Fruit fly (Drosophila melanogaster) whole organism, embryonic: Measurements from ENCODE around the gene AnxB9.

Source experiments
- CG11093 ChIP-seq: fragments of 200-800 bp; sonication (Bioruptor generic); IDR thresholded peaks from 3 replicates; pipeline ENCODE4 v1.3.6; 2022; ENCODE audit warnings: missing biosample characterization, missing genetic modification characterization
- CG11723 ChIP-seq: fragments of 200-800 bp; sonication (Bioruptor generic); optimal IDR thresholded peaks from 2 replicates; lab custom pipeline; 2017; ENCODE audit warnings: missing biosample characterization, mild to moderate bottlenecking, missing genetic modification characterization
- CG12659 ChIP-seq: fragments of 200-800 bp; sonication (Bioruptor generic); optimal IDR thresholded peaks from 3 replicates; lab custom pipeline; 2017; ENCODE audit warnings: mild to moderate bottlenecking, missing biosample characterization, missing genetic modification reagents, missing genetic modification characterization
- CG12744 ChIP-seq: fragments of 200-800 bp; sonication (Bioruptor generic); optimal IDR thresholded peaks from 2 replicates; lab custom pipeline; 2016; ENCODE audit warnings: missing biosample characterization, missing genetic modification characterization
- CG1603 ChIP-seq: fragments of 200-800 bp; sonication (Bioruptor generic); optimal IDR thresholded peaks from 2 replicates; lab custom pipeline; 2019; ENCODE audit warnings: missing biosample characterization, mild to moderate bottlenecking, missing genetic modification characterization, moderate library complexity
- CG17568 ChIP-seq: fragments of 200-800 bp; sonication (Bioruptor generic); optimal IDR thresholded peaks from 2 replicates; lab custom pipeline; 2018; ENCODE audit warnings: missing biosample characterization, mild to moderate bottlenecking, missing genetic modification characterization, moderate library complexity
- CG30431 ChIP-seq: fragments of 200-800 bp; sonication (Bioruptor generic); optimal IDR thresholded peaks from 2 replicates; lab custom pipeline; 2017; ENCODE audit warnings: missing biosample characterization, missing genetic modification characterization
- CG4360 ChIP-seq: fragments of 200-800 bp; sonication (Bioruptor generic); IDR thresholded peaks from 2 replicates; pipeline ENCODE4 v1.3.6; 2022; ENCODE audit warnings: missing biosample characterization, missing genetic modification characterization
- CG4424 ChIP-seq: fragments of 200-800 bp; sonication (Bioruptor generic); optimal IDR thresholded peaks from 3 replicates; lab custom pipeline; 2016; ENCODE audit warnings: missing biosample characterization, missing genetic modification characterization
- CG4707 ChIP-seq: fragments of 200-800 bp; sonication (Bioruptor generic); optimal IDR thresholded peaks from 2 replicates; lab custom pipeline; 2018; ENCODE audit warnings: missing biosample characterization, mild to moderate bottlenecking, missing genetic modification characterization, moderate library complexity
- CG6272 ChIP-seq: fragments of 200-800 bp; sonication (Bioruptor generic); IDR thresholded peaks from 2 replicates; pipeline ENCODE4 v1.3.6; 2022; ENCODE audit warnings: missing biosample characterization, missing genetic modification characterization
- CG7556 ChIP-seq: fragments of 200-800 bp; sonication (Bioruptor generic); optimal IDR thresholded peaks from 2 replicates; lab custom pipeline; 2017; ENCODE audit warnings: missing biosample characterization, mild to moderate bottlenecking, missing genetic modification characterization
- CG7987 ChIP-seq: fragments of 200-800 bp; sonication (Bioruptor generic); optimal IDR thresholded peaks from 2 replicates; lab custom pipeline; 2018; ENCODE audit warnings: missing biosample characterization, mild to moderate bottlenecking, missing genetic modification characterization, moderate library complexity
- CG8944 ChIP-seq: fragments of 200-800 bp; sonication (Bioruptor generic); optimal IDR thresholded peaks from 3 replicates; lab custom pipeline; 2016; ENCODE audit warnings: missing biosample characterization, missing genetic modification characterization
- CG9609 ChIP-seq: fragments of 200-800 bp; sonication (Bioruptor generic); optimal IDR thresholded peaks from 3 replicates; lab custom pipeline; 2016; ENCODE audit warnings: missing biosample characterization, missing genetic modification characterization
- ERR ChIP-seq: fragments of 200-800 bp; sonication (Bioruptor generic); optimal IDR thresholded peaks from 2 replicates; lab custom pipeline; 2016; ENCODE audit warnings: missing biosample characterization, missing genetic modification characterization
- H2.0 ChIP-seq: fragments of 200-800 bp; sonication (Bioruptor generic); IDR thresholded peaks from 2 replicates; pipeline ENCODE4 v1.3.6; 2022; ENCODE audit warnings: missing biosample characterization, missing genetic modification characterization
- Hand ChIP-seq: fragments of 200-800 bp; sonication (Bioruptor generic); optimal IDR thresholded peaks from 2 replicates; lab custom pipeline; 2017; ENCODE audit warnings: mild to moderate bottlenecking, missing biosample characterization, missing genetic modification reagents, missing genetic modification characterization
- HmgD ChIP-seq: fragments of 200-800 bp; sonication (Bioruptor generic); optimal IDR thresholded peaks from 3 replicates; lab custom pipeline; 2016; ENCODE audit warnings: missing biosample characterization, missing genetic modification characterization
- Sin3A ChIP-seq: fragments of >200 bp; optimal IDR thresholded peaks from 2 replicates; lab custom pipeline; 2018
- Spps ChIP-seq: fragments of 200-800 bp; sonication (Bioruptor generic); optimal IDR thresholded peaks from 2 replicates; lab custom pipeline; 2018; ENCODE audit warnings: missing biosample characterization, mild to moderate bottlenecking, missing genetic modification characterization
- Vsx1 ChIP-seq: fragments of 200-800 bp; sonication (Bioruptor generic); optimal IDR thresholded peaks from 2 replicates; lab custom pipeline; 2017; ENCODE audit warnings: missing biosample characterization, mild to moderate bottlenecking, missing genetic modification characterization, missing genetic modification reagents
- ab ChIP-seq: fragments of 200-800 bp; sonication (Bioruptor generic); optimal IDR thresholded peaks from 2 replicates; lab custom pipeline; 2016; ENCODE audit warnings: missing biosample characterization, missing genetic modification characterization
- ac ChIP-seq: fragments of 200-800 bp; sonication (Bioruptor generic); optimal IDR thresholded peaks from 3 replicates; lab custom pipeline; 2017; ENCODE audit warnings: missing biosample characterization, mild to moderate bottlenecking, missing genetic modification characterization
- al ChIP-seq: fragments of 200-800 bp; sonication (Bioruptor generic); IDR thresholded peaks from 2 replicates; pipeline ENCODE4 v1.3.6; 2022; ENCODE audit warnings: missing biosample characterization, missing genetic modification characterization
- ash1 ChIP-seq: fragments of 200-800 bp; sonication (Bioruptor generic); optimal IDR thresholded peaks from 2 replicates; lab custom pipeline; 2018; ENCODE audit warnings: missing biosample characterization, mild to moderate bottlenecking, missing genetic modification characterization
- chm ChIP-seq: fragments of 200-800 bp; sonication (Bioruptor generic); IDR thresholded peaks from 2 replicates; pipeline ENCODE4 v1.3.6; 2022; ENCODE audit warnings: missing biosample characterization, missing genetic modification characterization
- ci ChIP-seq: fragments of 200-800 bp; sonication (Bioruptor generic); IDR thresholded peaks from 3 replicates; pipeline ENCODE4 v1.3.6; 2022; ENCODE audit warnings: missing biosample characterization, missing genetic modification characterization
- crol ChIP-seq: fragments of 200-800 bp; sonication (Bioruptor generic); IDR thresholded peaks from 2 replicates; pipeline ENCODE4 v1.3.6; 2022; ENCODE audit warnings: missing biosample characterization, missing genetic modification characterization
- dimm ChIP-seq: fragments of 200-800 bp; sonication (Bioruptor generic); IDR thresholded peaks from 2 replicates; pipeline ENCODE4 v1.3.6; 2022; ENCODE audit warnings: missing biosample characterization, missing genetic modification characterization
- dysf ChIP-seq: fragments of 200-800 bp; sonication (Bioruptor generic); IDR thresholded peaks from 3 replicates; pipeline ENCODE4 v1.3.6; 2022; ENCODE audit warnings: missing biosample characterization, missing genetic modification characterization
- hb ChIP-seq: fragments of 200-800 bp; sonication (Bioruptor generic); IDR thresholded peaks from 3 replicates; pipeline ENCODE4 v1.3.6; 2022; ENCODE audit warnings: missing biosample characterization, missing genetic modification characterization; ENCODE audit not compliant: partially characterized antibody
- hbn ChIP-seq: fragments of 200-800 bp; sonication (Bioruptor generic); IDR thresholded peaks from 2 replicates; pipeline ENCODE4 v1.3.6; 2022; ENCODE audit warnings: missing biosample characterization, missing genetic modification characterization; ENCODE audit not compliant: partially characterized antibody
- hth ChIP-seq: fragments of >200 bp; optimal IDR thresholded peaks from 2 replicates; lab custom pipeline; 2017; ENCODE audit warnings: inconsistent platforms
- lmd ChIP-seq: fragments of 200-800 bp; sonication (Bioruptor generic); IDR thresholded peaks from 2 replicates; pipeline ENCODE4 v1.3.6; 2022; ENCODE audit warnings: missing biosample characterization, missing genetic modification characterization
- lov ChIP-seq, 2 experiments: fragments of 200-800 bp in 1 of 2; fragments of >200 bp in 1 of 2; sonication (Bioruptor generic) in 1 of 2; IDR thresholded peaks in 1 of 2; optimal IDR thresholded peaks in 1 of 2; 2 replicates in 1 of 2; 3 replicates in 1 of 2; pipeline versions ENCODE4 v1.3.6 to Lab custom; 2017 to 2022; ENCODE audit warnings: missing biosample characterization in 1 of 2, missing genetic modification characterization in 1 of 2
- nerfin-2 ChIP-seq: fragments of 200-800 bp; sonication (Bioruptor generic); IDR thresholded peaks from 2 replicates; pipeline ENCODE4 v1.3.6; 2022; ENCODE audit warnings: missing biosample characterization, missing genetic modification characterization; ENCODE audit not compliant: partially characterized antibody
- pfk ChIP-seq: fragments of 200-800 bp; sonication (Bioruptor generic); optimal IDR thresholded peaks from 2 replicates; lab custom pipeline; 2018; ENCODE audit warnings: missing biosample characterization, mild to moderate bottlenecking, missing genetic modification characterization, moderate library complexity
- run ChIP-seq: fragments of 200-800 bp; sonication (Bioruptor generic); optimal IDR thresholded peaks from 3 replicates; lab custom pipeline; 2018; ENCODE audit warnings: missing biosample characterization, mild to moderate bottlenecking, missing genetic modification characterization
- schlank ChIP-seq: fragments of 200-800 bp; sonication (Bioruptor generic); optimal IDR thresholded peaks from 2 replicates; lab custom pipeline; 2018; ENCODE audit warnings: missing biosample characterization, mild to moderate bottlenecking, missing genetic modification characterization
- seq ChIP-seq: fragments of 200-800 bp; sonication (Bioruptor generic); IDR thresholded peaks from 2 replicates; pipeline ENCODE4 v1.3.6; 2022; ENCODE audit warnings: missing biosample characterization, missing genetic modification characterization
- sob ChIP-seq: fragments of 200-800 bp; sonication (Bioruptor generic); IDR thresholded peaks from 2 replicates; pipeline ENCODE4 v1.3.6; 2022; ENCODE audit warnings: missing biosample characterization, missing genetic modification characterization
- ssp ChIP-seq: fragments of 200-800 bp; sonication (Bioruptor generic); IDR thresholded peaks from 2 replicates; pipeline ENCODE4 v1.3.6; 2022; ENCODE audit warnings: missing biosample characterization, missing genetic modification characterization
- tap ChIP-seq: fragments of 200-800 bp; optimal IDR thresholded peaks from 3 replicates; lab custom pipeline; 2019; ENCODE audit warnings: missing biosample characterization, mild to moderate bottlenecking, missing genetic modification characterization, moderate library complexity
- tgo ChIP-seq: fragments of 200-800 bp; sonication (Bioruptor generic); IDR thresholded peaks from 3 replicates; pipeline ENCODE4 v1.3.6; 2022; ENCODE audit warnings: missing biosample characterization, missing genetic modification characterization
- tio ChIP-seq: fragments of 200-800 bp; sonication (Bioruptor generic); optimal IDR thresholded peaks from 2 replicates; lab custom pipeline; 2017; ENCODE audit warnings: missing biosample characterization, missing genetic modification characterization, inconsistent platforms
- toy ChIP-seq: fragments of 200-800 bp; sonication (Bioruptor generic); IDR thresholded peaks from 2 replicates; pipeline ENCODE4 v1.3.6; 2022; ENCODE audit warnings: missing biosample characterization, missing genetic modification characterization
- tup ChIP-seq: fragments of 200-800 bp; sonication (Bioruptor generic); optimal IDR thresholded peaks from 2 replicates; lab custom pipeline; 2016; ENCODE audit warnings: missing biosample characterization, mild to moderate bottlenecking, missing genetic modification characterization, moderate library complexity
- vnd ChIP-seq: fragments of 200-800 bp; sonication (Bioruptor generic); IDR thresholded peaks from 3 replicates; pipeline ENCODE4 v1.3.6; 2022; ENCODE audit warnings: missing biosample characterization, missing genetic modification characterization; ENCODE audit not compliant: partially characterized antibody
- vvl ChIP-seq: fragments of 200-800 bp; sonication (Bioruptor generic); IDR thresholded peaks from 2 replicates; pipeline ENCODE4 v1.3.6; 2022; ENCODE audit warnings: missing biosample characterization, missing genetic modification characterization
- zfh1 ChIP-seq: fragments of 200-800 bp; sonication (Bioruptor generic); IDR thresholded peaks from 3 replicates; pipeline ENCODE4 v1.3.6; 2022; ENCODE audit warnings: missing biosample characterization, missing genetic modification characterization

The AnxB9 gene

dm6 chr3R:21097631-21098117 lies 32.6 kb downstream of the AnxB9 start, which contains the start of gene RhoGAP93B (continued):
- TF ChIP-seq sob (GFP tag; lab: Robert Waterston, UW): peak; percentile 95
- TF ChIP-seq crol (GFP tag; lab: Robert Waterston, UW): peak; percentile 39; the same call in 1 of the 2 replicates
- peak; percentile 99 for TF ChIP-seq Sin3A (lab: Kevin White, UChicago)
- TF ChIP-seq hbn (GFP tag; lab: Robert Waterston, UW): peak; percentile 100
- TF ChIP-seq lmd (GFP tag; lab: Robert Waterston, UW): peak; percentile 87
- peak; percentile 80 for TF ChIP-seq tgo (GFP tag; lab: Robert Waterston, UW)
- no peak for TF ChIP-seq hth (lab: Kevin White, UChicago)
- peak; percentile 81 for TF ChIP-seq Spps (tag; lab: Kevin White, UChicago)
- TF ChIP-seq toy: peak; percentile 68; the same call in 1 of the 2 replicates
- no peak for TF ChIP-seq tio (GFP tag; lab: Kevin White, UChicago)
- TF ChIP-seq CG30431: peak; percentile 39
- TF ChIP-seq ssp (GFP tag; lab: Robert Waterston, UW): peak; percentile 90
- no peak for TF ChIP-seq CG4707 (GFP tag; lab: Kevin White, UChicago)
- no peak for TF ChIP-seq schlank (tag; lab: Kevin White, UChicago)
- TF ChIP-seq chm (GFP tag; lab: Robert Waterston, UW): peak; percentile 86
- peak; percentile 91 for TF ChIP-seq al (GFP tag; lab: Robert Waterston, UW)
- peak; percentile 33 for TF ChIP-seq pfk (GFP tag; lab: Kevin White, UChicago)
- peak; percentile 78 for TF ChIP-seq CG4424
- peak; percentile 40 for TF ChIP-seq run (tag; lab: Kevin White, UChicago)
- peak; percentile 92 for TF ChIP-seq CG12659 (GFP tag; lab: Kevin White, UChicago)
- peak; percentile 88 for TF ChIP-seq ci (GFP tag; lab: Robert Waterston, UW)
- peak; percentile 49 for TF ChIP-seq CG11723
- peak; percentile 100 for TF ChIP-seq hb (GFP tag; lab: Robert Waterston, UW)
- peak; percentile 78 for TF ChIP-seq H2.0 (GFP tag; lab: Robert Waterston, UW)
- peak; percentile 80 for TF ChIP-seq ERR
- TF ChIP-seq dysf (GFP tag; lab: Robert Waterston, UW): peak; percentile 88
- peak; percentile 86 for TF ChIP-seq CG1603
- peak; percentile 35 for TF ChIP-seq tup (GFP tag; lab: Kevin White, UChicago)
- TF ChIP-seq vnd (GFP tag; lab: Robert Waterston, UW): peak; percentile 100
- TF ChIP-seq CG6272 (GFP tag; lab: Robert Waterston, UW): peak; percentile 96
- peak; percentile 93 for TF ChIP-seq CG9609
- TF ChIP-seq HmgD (GFP tag; lab: Kevin White, UChicago): peak; percentile 79
- peak; percentile 95 for TF ChIP-seq vvl
- TF ChIP-seq CG17568: no peak
- TF ChIP-seq zfh1 (GFP tag; lab: Robert Waterston, UW): peak; percentile 85
- peak; percentile 7 for TF ChIP-seq ab (GFP tag; lab: Kevin White, UChicago)
- TF ChIP-seq Hand (GFP tag; lab: Kevin White, UChicago): peak; percentile 1
- TF ChIP-seq CG7987 (GFP tag; lab: Kevin White, UChicago): peak; percentile 68
- TF ChIP-seq Vsx1 (GFP tag; lab: Kevin White, UChicago): no peak
- TF ChIP-seq CG12744 (GFP tag; lab: Kevin White, UChicago): peak; percentile 74
- TF ChIP-seq ac (GFP tag; lab: Kevin White, UChicago): no peak
- TF ChIP-seq tap (tag; lab: Kevin White, UChicago): no peak
- peak; percentile 87 for TF ChIP-seq CG11093 (GFP tag; lab: Robert Waterston, UW)
- 0 out of 2 replicates have a peak, but pooled peaks have one; percentile 5 for TF ChIP-seq CG4360 (GFP tag; lab: Robert Waterston, UW)
- TF ChIP-seq CG8944 (GFP tag; lab: Kevin White, UChicago): peak; percentile 81
- TF ChIP-seq nerfin-2: peak; percentile 99
- TF ChIP-seq lov (optimal IDR thresholded peaks at IDR 0.05; lab: Kevin White, UChicago): no peak
- TF ChIP-seq lov (GFP tag; IDR thresholded peaks at IDR 0.05; lab: Robert Waterston, UW): peak; percentile 78; the same call in 1 of the 3 replicates
- peak; percentile 73 for TF ChIP-seq dimm (GFP tag; lab: Robert Waterston, UW)
- peak; percentile 79 for TF ChIP-seq seq
- no peak for TF ChIP-seq ash1 (GFP tag; lab: Kevin White, UChicago)
- peak; percentile 57 for TF ChIP-seq CG7556 (GFP tag; lab: Kevin White, UChicago)
